Fruit fly (Drosophila melanogaster) Kc167 (cell line): Measurements from ENCODE around the gene CG32985.

Source experiments
- Myc ChIP-seq: fragments of >200 bp; optimal IDR thresholded peaks from 2 replicates; lab custom pipeline; 2017; ENCODE audit warnings: missing external identifiers
- Sin3A ChIP-seq: fragments of >200 bp; optimal IDR thresholded peaks from 2 replicates; lab custom pipeline; 2018; ENCODE audit warnings: missing external identifiers
- h ChIP-seq: fragments of >200 bp; optimal IDR thresholded peaks from 3 replicates; lab custom pipeline; 2018; ENCODE audit warnings: missing external identifiers
- insv ChIP-seq: fragments of >200 bp; optimal IDR thresholded peaks from 3 replicates; lab custom pipeline; 2018; ENCODE audit warnings: missing external identifiers
- psq ChIP-seq: fragments of >200 bp; optimal IDR thresholded peaks from 2 replicates; lab custom pipeline; 2017; ENCODE audit warnings: missing external identifiers
- ttk ChIP-seq: sonication (Bioruptor generic); optimal IDR thresholded peaks from 2 replicates; lab custom pipeline; 2017; ENCODE audit warnings: missing external identifiers

DNA sequence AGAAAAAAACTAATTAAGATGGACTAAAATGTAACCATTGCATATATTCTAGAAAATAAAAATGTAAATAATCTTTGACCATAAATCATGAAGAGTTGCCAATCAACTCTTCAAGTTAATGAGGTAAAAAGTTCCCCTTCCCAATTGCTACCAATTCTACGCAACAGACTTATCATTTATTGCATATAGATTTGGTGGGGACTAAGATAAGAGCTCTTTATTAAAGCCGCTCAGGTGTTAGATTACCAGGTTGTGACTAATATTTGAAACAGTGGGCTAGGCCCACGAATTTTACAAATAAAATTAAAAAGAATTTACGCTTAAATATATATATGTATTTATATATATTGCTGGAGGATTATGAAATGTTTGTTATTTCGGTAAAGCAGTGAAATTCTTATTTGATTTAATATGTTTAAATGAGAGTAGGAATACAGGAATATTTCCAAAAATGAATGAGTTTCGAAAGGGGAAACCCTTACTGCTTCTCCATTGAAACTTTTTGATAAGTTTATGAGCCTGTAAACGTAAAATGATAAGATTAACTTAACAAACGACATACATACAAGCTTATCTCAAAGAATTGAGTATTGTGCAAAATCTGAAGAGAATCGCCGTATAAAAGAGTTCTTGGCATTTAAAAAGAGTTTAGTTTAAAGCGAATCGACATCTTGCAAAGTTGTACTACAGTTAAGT is 49.4 kb downstream of the CG32985 start, which contains the start of gene CG13102:
- TF ChIP-seq psq = no peak
- TF ChIP-seq ttk = no peak
- TF ChIP-seq insv (lab: Kevin White, UChicago) = no peak
- TF ChIP-seq h = no peak
- no peak for TF ChIP-seq Myc (lab: Kevin White, UChicago)
- no peak for TF ChIP-seq Sin3A (lab: Kevin White, UChicago)
